Fruit fly (Drosophila melanogaster): ENCODE measurements around the gene CG5921.

- TF ChIP-seq Eip93F (GFP tag; optimal IDR thresholded peaks at IDR 0.05): no peak
- TF ChIP-seq Hr4 (GFP tag; optimal IDR thresholded peaks at IDR 0.05): no peak
- no peak for TF ChIP-seq topi (GFP tag; optimal IDR thresholded peaks at IDR 0.05)
These were observed 30.7 kb downstream of the CG5921 start, which contains the start of gene CG4660 for dm6 chrX:6081296-6081695.
